Fruit fly (Drosophila melanogaster): ENCODE data around the gene Vml.
A peak's percentile ranks its signal among the peaks of the same experiment; 100 is the strongest.

The Vml gene

DNA sequence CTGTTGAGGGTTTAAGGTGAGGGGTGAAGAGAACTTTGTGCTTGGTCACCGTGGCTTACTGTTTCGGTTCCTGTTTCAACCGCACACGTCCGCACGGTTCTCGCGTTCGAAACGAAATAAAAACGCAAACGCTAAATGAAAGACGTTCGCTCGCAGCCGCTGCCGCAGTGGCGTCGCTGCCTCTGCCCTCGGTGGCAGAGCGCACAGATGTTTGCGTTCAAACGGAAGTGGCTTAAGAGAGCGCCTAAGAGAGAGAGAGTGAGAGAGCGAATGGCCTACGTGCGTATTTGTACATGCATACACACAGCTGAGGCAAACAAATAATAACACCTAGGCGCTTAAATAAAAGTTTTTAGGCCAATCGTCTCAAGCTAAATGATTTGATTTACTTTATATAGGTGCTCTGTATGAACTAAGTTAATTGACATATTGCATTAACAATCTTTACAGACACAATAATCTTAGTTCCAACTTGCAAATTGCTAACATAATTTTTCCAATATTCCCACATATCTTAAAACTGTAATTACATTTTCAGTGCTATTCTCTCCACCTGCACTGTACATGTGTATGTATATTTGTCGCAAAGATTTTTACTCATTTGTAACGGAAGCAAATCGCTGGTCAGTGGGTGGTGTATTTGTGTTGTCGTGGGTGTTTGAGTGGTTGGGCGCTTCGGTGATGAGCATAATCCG is 17.8 kb downstream of the Vml start, which contains the start of gene CG2865 (continued):
- TF ChIP-seq CG3919 (GFP tag; optimal IDR thresholded peaks at IDR 0.05) (peak; percentile 94), spab (GFP tag; optimal IDR thresholded peaks at IDR 0.05) (peak; percentile 93), Hr38 (GFP tag; optimal IDR thresholded peaks at IDR 0.05) (peak; percentile 17), Eip75B (GFP tag; optimal IDR thresholded peaks at IDR 0.05) (peak; percentile 95), CG6276 (GFP tag; optimal IDR thresholded peaks at IDR 0.05) (peak; percentile 96), Ets96B (tag; optimal IDR thresholded peaks at IDR 0.05) (peak; percentile 96), CG6854 (GFP tag; optimal IDR thresholded peaks at IDR 0.05) (peak; percentile 96), CG4318 (GFP tag; optimal IDR thresholded peaks at IDR 0.05) (peak; percentile 86), Blimp-1 (GFP tag; optimal IDR thresholded peaks at IDR 0.05) (peak; percentile 91), Sox15 (GFP tag; optimal IDR thresholded peaks at IDR 0.05) (peak; percentile 89), CG32006 (GFP tag; optimal IDR thresholded peaks at IDR 0.05) (peak; percentile 96), Hr4 (GFP tag; optimal IDR thresholded peaks at IDR 0.05) (peak; percentile 94), salr (GFP tag; optimal IDR thresholded peaks at IDR 0.05) (peak; percentile 83 to 92), CG6163 (GFP tag; IDR thresholded peaks at IDR 0.05) (peak; percentile 88), CG1621 (tag; optimal IDR thresholded peaks at IDR 0.05) (peak; percentile 94), OdsH (GFP tag; optimal IDR thresholded peaks at IDR 0.05) (peak; percentile 93), CG9139 (GFP tag; optimal IDR thresholded peaks at IDR 0.05) (peak; percentile 91), CG15336 (GFP tag; IDR thresholded peaks at IDR 0.05) (peak; percentile 95), Eip78C (GFP tag) (peak; percentile 99), net (GFP tag; optimal IDR thresholded peaks at IDR 0.05) (peak; percentile 91), topi (GFP tag; optimal IDR thresholded peaks at IDR 0.05) (peak; percentile 97), Gug (GFP tag; IDR thresholded peaks at IDR 0.05) (peak; percentile 81), Met (GFP tag; optimal IDR thresholded peaks at IDR 0.05) (peak; percentile 97), CG6808 (GFP tag; optimal IDR thresholded peaks at IDR 0.05) (peak; percentile 97), achi (GFP tag; optimal IDR thresholded peaks at IDR 0.05) (peak; percentile 93), Sox102F (GFP tag; optimal IDR thresholded peaks at IDR 0.05) (peak; percentile 96), fd59A (GFP tag; optimal IDR thresholded peaks at IDR 0.05) (peak; percentile 93), CG8119 (GFP tag; IDR thresholded peaks at IDR 0.05) (peak; percentile 96), CG11294 (GFP tag; IDR thresholded peaks at IDR 0.05) (peak; percentile 86), CG31627 (GFP tag; optimal IDR thresholded peaks at IDR 0.05) (peak; percentile 95)

DNA sequence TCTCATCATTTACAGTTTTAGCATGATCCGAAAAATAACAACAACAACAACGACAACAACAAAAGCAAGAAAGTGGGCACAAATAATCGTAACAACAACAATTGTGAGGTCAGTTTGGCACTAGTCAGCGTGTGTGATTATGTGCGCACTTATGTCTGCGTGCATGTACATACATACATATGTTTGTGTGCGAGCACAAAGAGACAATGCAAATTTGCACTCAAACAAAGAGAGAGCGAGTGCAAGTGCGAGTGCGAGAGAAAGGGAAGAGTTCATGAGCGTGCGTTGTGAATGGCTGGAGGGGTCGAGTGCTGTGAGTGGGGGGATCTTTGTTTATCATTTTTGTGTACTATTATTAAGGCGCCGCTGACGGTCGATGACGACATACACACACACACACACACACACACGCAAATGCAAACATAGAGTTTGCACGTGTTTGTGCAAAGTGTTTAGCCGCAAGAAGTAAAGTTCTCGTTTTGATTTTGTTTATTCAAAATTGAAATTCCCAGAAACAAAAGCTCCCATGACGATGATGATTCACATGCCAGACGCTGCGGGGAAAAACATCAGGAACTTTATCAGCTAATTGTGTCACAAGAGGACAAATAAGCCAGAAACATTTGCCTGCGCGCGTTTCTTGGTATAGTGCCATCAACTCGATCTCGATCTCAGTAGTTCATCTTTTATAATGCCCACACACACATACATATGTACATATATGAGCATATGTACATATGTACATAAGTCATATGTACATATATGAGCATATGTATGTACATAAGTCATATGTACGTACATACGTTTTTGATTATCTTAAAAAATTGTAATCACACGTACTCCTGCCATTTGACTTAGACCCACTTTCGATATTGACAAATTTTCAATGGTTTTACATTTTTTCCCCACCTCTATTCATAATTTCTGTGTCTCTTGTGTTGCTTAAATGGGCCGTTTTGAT is 19.1 kb downstream of the Vml start:
- TF ChIP-seq CG8119 (GFP tag; IDR thresholded peaks at IDR 0.05) (peak; percentile 59; the same call in 2 of the 3 replicates), Ets21C (GFP tag; optimal IDR thresholded peaks at IDR 0.05) (peak; percentile 20), Sox15 (GFP tag; optimal IDR thresholded peaks at IDR 0.05) (no peak), CG11294 (GFP tag; IDR thresholded peaks at IDR 0.05) (peak; percentile 30; the same call in 1 of the 2 replicates), CG11762 (GFP tag; optimal IDR thresholded peaks at IDR 0.05; ENCODE audit: insufficient read depth) (no peak), pdm3 (GFP tag; optimal IDR thresholded peaks at IDR 0.05) (peak; percentile 40), CG6276 (GFP tag; optimal IDR thresholded peaks at IDR 0.05) (peak; percentile 39), CG6163 (GFP tag; IDR thresholded peaks at IDR 0.05) (peak; percentile 54), eg (GFP tag; IDR thresholded peaks at IDR 0.05) (peak; percentile 70; the same call in 2 of the 3 replicates), Hr39 (GFP tag; optimal IDR thresholded peaks at IDR 0.05) (peak; percentile 69), CG31627 (GFP tag; optimal IDR thresholded peaks at IDR 0.05) (peak; percentile 59), Eip78C (GFP tag) (peak; percentile 80), dsx (GFP tag; optimal IDR thresholded peaks at IDR 0.05; ENCODE audit: poor library complexity, severe bottlenecking) (peak; percentile 44), Eip93F (GFP tag; optimal IDR thresholded peaks at IDR 0.05) (no peak), fd85E (GFP tag; optimal IDR thresholded peaks at IDR 0.05) (no peak), CG8632 (GFP tag; optimal IDR thresholded peaks at IDR 0.05) (peak; percentile 19), Eip75B (GFP tag; optimal IDR thresholded peaks at IDR 0.05) (peak; percentile 78), CG4318 (GFP tag; optimal IDR thresholded peaks at IDR 0.05) (no peak), achi (GFP tag; optimal IDR thresholded peaks at IDR 0.05) (peak; percentile 42), esn (GFP tag; optimal IDR thresholded peaks at IDR 0.05) (peak; percentile 64), Hr38 (GFP tag; optimal IDR thresholded peaks at IDR 0.05) (no peak), CG8319 (GFP tag; optimal IDR thresholded peaks at IDR 0.05) (peak; percentile 37), fkh (GFP tag; optimal IDR thresholded peaks at IDR 0.05) (peak; percentile 64), CG9139 (GFP tag; optimal IDR thresholded peaks at IDR 0.05) (no peak), cyc (GFP tag; optimal IDR thresholded peaks at IDR 0.05) (peak; percentile 47), vri (GFP tag; optimal IDR thresholded peaks at IDR 0.05) (peak; percentile 57), CG32006 (GFP tag; optimal IDR thresholded peaks at IDR 0.05) (peak; percentile 53), Hr4 (GFP tag; optimal IDR thresholded peaks at IDR 0.05) (peak; percentile 42), fd59A (GFP tag; optimal IDR thresholded peaks at IDR 0.05) (no peak), topi (GFP tag; optimal IDR thresholded peaks at IDR 0.05) (peak; percentile 65)

Data from whole organism, prepupa.